Worm (Caenorhabditis elegans): ENCODE measurements around the gene otpl-8.
"Not testable (repeated sequence)": the region's sequence is repeated elsewhere in the genome, so short reads cannot be mapped to it uniquely, and the experiment has no call there.

Gene otpl-8

DNA sequence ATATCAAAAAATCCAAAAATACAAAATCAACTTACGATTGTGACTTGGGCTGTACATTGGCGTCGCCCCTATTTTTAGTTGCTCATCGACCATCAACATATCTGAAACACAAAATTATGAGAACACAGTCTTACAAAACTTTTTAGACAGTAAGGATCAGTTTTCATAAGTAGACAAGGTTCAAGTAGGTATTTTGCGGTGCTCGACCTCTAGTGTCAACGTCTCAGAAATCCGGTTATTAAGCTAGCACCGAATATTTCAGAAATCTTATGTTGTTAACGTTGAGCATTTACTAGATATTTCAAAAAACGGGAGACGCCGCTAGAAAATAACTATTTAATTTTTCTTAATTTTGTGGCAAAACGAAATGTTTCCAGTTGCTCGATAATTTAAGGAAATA is at the start of gene otpl-8:
Gene otpl-8 (minus strand): TSS at position 101 of the 400 bp plus-strand sequence.
- TF ChIP-seq unc-62 (GFP tag; optimal IDR thresholded peaks at IDR 0.05): no peak

DNA sequence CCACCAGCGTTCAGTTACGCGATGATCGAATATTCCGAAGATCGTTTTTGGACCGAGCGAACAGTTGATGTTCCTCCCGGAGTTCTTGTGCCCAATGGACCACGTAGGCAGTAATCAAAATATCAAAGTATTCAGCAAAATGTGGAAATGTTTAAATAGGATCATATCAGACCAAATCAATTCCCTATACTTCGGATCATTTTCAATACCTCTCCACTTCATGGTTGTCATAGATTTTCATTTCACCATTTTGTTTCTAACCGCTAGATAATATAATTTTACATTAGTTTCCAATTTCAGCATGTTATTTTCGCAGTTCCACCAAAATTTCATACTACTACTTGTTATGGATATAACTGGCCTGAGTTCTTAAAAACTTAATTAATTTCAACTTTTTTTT is 46.8 kb upstream of the otpl-8 start:
- no peak for TF ChIP-seq unc-62 (GFP tag; optimal IDR thresholded peaks at IDR 0.05)

DNA sequence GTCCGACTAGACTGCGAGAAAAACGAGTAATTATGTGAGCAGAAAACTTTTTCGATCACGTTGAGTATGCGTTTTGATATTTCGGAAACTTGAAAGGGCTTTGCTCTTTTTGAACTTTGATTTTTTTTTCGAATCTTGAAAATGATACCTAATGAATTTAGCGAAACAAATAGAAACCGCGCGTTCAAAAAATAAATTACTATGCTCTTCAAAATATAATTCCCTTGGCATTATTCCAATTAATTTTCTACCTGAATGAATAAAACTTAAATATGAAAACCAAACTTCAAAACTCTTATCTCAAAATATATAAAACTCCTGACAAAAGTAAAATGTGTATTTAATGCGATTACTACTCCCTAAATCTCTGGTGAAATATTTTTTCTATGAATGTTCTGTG is 44.5 kb upstream of the otpl-8 start, which contains the start of gene xtr-2:
Gene xtr-2 (plus strand): TSS at position 301 of the 400 bp plus-strand sequence.
- no peak for TF ChIP-seq unc-62 (GFP tag; optimal IDR thresholded peaks at IDR 0.05)

DNA sequence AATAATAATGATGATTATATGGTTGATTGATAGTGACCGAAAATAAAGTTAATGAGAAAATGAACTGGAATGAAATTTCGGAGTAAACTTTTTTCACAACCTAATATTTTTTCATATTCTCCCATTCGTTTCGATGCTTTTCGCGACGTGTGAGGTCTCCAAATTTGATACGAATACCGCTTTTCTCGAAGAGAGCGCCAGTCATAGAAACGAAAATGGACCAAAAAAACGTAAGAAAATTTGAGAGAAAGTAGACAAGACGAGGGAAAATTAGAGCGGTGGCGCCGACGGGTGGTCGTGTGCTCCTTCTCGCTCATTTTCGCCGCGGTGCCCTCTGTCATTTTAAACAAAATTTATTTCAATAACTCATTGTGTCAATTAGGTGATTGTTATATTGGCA is 43.7 kb upstream of the otpl-8 start:
- TF ChIP-seq unc-62 (GFP tag; optimal IDR thresholded peaks at IDR 0.05): no peak

DNA sequence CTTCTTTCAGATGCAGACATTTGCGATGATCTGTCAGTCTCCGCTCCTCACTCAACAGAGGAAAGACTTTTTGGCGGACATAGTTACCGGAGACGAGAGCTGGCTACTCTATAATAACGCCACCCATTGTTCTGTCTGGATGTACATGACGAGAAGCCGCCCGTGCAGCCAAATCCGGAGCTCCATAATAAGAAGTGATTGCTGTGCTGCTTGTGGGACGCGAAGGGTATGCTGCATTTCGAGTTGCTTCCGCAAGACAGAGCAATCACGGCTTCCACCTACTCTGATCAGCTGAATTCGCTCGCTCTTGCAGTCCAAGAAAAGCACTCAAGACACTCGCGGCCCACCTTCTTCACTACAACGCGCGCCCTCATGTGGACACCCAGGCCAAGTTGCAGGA is 43.0 kb upstream of the otpl-8 start:
- no peak for TF ChIP-seq unc-62 (GFP tag; optimal IDR thresholded peaks at IDR 0.05)

DNA sequence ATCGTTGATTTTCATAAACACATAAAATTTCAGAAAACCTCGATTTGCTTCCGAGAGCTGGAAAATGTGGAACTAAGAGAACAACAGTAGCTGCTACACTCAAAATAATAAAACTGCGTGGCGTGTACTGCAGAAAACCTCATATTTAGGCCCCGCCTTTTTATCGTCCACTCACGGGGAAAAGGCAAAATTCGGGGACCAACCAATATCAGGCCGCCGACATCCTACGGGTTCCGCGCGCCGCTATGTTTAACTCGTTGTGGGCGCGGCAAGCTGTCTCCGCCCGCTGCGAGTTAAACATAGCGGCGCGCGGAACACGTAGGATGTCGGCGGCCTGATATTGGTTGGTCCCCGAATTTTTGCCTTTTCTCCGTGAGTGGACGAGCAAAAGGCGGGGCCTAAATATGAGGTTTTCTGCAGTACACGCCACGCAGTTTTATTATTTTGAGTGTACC is 37.3 kb upstream of the otpl-8 start, which contains the start of gene F17A2.16:
Gene F17A2.16 (plus strand): TSS at position 405 of the 455 bp plus-strand sequence.
- not testable (repeated sequence) for TF ChIP-seq unc-62 (GFP tag; optimal IDR thresholded peaks at IDR 0.05)

DNA sequence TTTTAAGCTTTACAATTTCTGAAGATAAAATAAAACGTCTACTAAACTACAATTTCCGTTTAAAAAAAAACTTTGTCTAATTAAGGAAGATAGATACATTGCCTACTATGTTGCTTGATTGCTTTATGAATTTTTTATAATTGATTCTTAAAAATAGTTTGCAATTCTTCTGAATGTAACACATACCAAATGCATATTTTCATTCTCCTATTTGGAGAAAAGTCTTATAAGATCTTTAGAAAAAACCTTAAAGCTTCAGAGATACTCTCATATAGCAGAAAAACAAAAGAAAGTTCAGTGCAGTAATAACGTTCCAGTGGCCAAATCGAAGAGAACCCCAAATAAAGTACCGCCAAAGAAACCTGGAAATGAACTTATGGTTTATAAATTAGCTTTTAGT is 35.8 kb upstream of the otpl-8 start, which contains the start of gene phf-32:
Gene phf-32 (plus strand): TSS at position 301 of the 400 bp plus-strand sequence.
- TF ChIP-seq unc-62 (GFP tag; optimal IDR thresholded peaks at IDR 0.05): no peak

DNA sequence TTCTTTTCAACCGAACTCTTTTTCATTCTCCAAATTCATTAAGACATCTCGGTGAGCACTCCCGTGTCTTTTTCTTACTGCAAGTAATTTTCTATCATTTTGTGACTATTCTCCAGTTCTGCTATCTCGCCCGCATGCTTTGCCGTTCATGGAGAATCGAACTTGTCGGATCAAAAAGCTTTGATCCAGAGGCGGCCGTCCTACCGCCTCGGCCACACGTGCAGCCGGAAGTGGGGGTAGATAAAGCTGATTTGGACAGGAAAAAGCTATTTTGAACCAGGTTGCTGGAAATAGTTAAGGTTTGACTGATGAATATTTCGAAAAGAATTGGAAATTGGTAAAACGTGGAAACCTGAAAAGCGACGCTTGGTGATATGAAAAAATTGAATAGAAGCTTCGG is 33.5 kb upstream of the otpl-8 start:
- no peak for TF ChIP-seq unc-62 (GFP tag; optimal IDR thresholded peaks at IDR 0.05)

DNA sequence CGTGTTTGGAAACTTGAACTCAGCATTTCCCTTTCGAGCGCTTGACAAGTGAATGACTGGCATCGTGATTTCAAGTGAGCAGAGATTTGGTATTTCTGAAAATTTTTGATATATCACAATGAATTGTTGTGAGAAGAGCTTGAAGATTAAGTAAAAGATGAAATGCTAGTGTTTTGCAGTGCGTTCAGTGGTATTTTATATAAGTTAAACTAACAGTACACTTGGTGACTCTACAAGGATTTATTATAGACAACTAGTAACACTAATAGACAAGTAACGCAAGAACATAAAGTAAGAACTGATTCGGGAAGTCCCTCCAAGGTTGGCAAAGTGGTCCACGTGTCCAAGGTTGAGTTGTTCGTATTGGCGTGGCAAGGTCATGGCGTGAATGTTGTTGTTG is 32.0 kb upstream of the otpl-8 start, which contains the start of gene dot-1.3:
Gene dot-1.3 (minus strand): TSS at position 101 of the 400 bp plus-strand sequence.
- not testable (repeated sequence) for TF ChIP-seq unc-62 (GFP tag; optimal IDR thresholded peaks at IDR 0.05)

DNA sequence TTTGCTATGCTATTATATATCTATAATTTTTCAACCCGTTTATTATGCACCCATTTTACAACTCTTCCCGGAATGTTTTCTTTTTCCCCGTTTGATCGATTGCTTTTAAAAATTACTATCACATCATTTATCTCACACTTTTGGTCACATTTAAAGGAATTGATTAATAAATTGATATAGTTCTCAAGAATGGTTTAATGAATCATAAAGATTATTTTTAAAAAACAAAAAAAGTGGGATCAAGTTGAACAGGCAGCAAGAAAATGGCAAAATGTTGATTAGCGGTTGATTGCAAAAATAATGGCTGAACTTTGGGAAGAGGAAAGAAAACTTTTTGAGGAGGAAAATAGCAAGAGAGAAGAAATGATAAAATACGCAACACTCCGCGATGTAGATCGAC is 29.1 kb upstream of the otpl-8 start, which contains the start of gene W06D11.5:
Gene W06D11.5 (plus strand): TSS at position 301 of the 400 bp plus-strand sequence.
- TF ChIP-seq unc-62 (GFP tag; optimal IDR thresholded peaks at IDR 0.05): no peak

DNA sequence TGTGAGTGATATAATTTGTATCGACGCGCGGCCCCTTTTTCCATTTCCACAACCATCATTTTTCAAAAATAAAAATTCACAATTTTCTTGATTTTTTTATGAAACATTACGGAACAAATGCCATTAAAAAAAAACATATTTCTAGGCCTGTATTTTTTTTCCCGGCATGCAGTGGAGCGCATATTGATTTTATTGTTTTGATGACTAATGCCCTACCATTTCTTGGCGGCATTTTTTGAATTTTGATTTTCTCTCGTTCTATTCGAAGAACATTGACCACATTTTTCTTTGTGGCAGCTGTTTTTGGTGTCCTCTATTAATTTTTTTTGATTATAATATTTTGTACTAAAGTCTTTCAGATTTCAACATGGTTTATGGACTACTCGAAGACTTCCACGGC is 27.6 kb upstream of the otpl-8 start, which contains the start of gene W06D11.3:
Gene W06D11.3 (plus strand): TSS at position 360 of the 400 bp plus-strand sequence.
- no peak for TF ChIP-seq unc-62 (GFP tag; optimal IDR thresholded peaks at IDR 0.05)

DNA sequence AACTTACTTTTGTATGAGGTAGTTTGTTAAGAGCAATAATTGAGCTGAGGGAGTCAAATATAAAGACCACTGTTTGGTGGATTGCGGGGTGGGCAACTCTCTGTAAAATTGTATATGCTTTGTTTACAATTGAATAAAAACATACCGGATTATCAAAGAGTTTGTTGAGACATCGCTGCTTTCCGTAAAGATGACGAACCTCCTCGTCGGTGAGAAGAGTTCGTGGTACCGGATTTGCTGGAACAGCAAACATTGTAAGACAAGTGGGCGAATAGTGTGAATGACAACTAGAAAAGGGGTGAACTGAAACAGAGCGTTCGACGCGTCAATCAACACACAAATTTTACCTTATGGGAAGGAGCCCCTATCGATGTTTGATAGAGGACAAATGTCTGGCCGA is 25.7 kb upstream of the otpl-8 start, which contains the start of gene W06D11.2:
Gene W06D11.2 (minus strand): TSS at position 339 of the 400 bp plus-strand sequence.
- TF ChIP-seq unc-62 (GFP tag; optimal IDR thresholded peaks at IDR 0.05): no peak

DNA sequence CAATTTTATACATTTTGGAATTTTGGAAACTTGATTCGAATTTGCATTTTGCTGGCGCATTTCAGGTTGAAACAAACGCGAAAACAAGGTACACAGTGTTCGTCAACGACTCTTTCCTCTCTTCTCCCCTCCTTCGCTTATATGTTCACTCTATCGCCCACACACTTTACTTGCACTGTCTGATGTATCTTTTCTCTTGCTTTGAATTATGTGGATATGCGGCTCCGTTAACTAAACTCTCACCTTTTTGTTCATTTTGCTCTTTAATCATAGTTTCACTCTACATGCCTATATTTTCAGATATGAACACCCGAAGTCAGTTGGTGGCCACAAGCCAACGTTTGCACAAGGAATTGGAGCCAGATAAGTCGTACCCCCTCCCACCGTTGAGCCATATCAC is 23.5 kb upstream of the otpl-8 start, which contains the start of gene W06D11.1:
Gene W06D11.1 (plus strand): TSS at position 301 of the 400 bp plus-strand sequence.
- no peak for TF ChIP-seq unc-62 (GFP tag; optimal IDR thresholded peaks at IDR 0.05)

DNA sequence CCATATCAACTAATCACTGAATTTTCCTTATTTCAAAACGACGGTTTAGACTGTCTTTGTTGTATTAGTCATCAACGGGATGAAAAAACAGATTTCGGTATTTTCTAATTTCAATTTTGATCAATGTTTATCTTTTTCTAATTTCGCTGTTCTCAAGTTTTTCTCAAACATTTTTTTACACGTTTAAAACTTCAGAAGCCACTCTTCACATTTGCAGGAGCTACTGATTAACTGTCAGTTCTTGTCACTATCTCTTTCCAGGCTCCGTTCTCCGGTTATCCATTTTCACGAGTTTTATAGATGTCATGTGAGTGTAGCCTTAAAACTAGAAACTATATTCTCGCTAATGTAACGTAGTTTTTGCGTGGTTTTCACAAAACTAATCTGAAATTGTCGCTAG is 19.8 kb upstream of the otpl-8 start, which contains the start of gene C04B4.4:
Gene C04B4.4 (plus strand): TSS at position 301 of the 400 bp plus-strand sequence.
- TF ChIP-seq unc-62 (GFP tag; optimal IDR thresholded peaks at IDR 0.05): no peak

DNA sequence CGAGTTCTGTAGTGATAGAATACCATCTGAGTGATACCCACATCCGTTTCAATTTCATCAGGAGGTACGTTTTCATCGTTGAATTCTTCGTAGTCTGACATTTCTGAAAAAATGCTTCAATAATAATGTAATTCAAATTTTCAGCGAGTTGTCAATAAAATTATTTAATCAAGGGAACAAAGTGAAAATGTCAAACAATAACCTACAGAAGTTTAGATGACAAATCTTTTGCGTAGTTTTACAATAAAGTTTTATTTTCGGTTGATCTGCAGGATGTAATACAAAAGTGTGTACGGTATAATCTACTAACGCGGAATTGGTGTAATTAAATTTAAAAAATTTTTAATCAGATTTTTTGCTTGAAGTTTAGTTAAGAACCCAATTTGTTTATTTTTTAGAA is 17.5 kb upstream of the otpl-8 start, which contains the start of gene C04B4.5:
Gene C04B4.5 (minus strand): TSS at position 101 of the 400 bp plus-strand sequence.
- TF ChIP-seq unc-62 (GFP tag; optimal IDR thresholded peaks at IDR 0.05): no peak

DNA sequence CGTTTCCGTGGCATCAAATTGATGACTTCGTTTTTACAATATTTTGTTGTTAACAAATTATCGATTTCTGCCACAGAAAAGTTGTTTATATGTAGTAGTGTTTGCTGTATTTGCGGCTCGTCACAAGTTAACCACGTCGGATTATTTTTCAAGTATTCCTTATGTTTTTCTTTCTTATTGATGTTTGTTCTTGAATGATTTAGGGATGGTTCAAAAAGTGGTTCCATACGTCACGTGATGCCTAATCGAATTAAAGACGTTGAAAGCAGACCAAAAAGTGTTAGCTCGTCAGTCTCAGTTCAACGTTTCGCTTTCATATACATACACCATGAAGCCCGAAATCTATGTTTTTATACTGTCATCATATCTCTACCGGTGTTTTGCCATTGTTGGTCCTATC is 14.8 kb upstream of the otpl-8 start, which contains the start of gene lips-2:
Gene lips-2 (plus strand): TSS at position 301 of the 400 bp plus-strand sequence.
- TF ChIP-seq unc-62 (GFP tag; optimal IDR thresholded peaks at IDR 0.05): no peak

DNA sequence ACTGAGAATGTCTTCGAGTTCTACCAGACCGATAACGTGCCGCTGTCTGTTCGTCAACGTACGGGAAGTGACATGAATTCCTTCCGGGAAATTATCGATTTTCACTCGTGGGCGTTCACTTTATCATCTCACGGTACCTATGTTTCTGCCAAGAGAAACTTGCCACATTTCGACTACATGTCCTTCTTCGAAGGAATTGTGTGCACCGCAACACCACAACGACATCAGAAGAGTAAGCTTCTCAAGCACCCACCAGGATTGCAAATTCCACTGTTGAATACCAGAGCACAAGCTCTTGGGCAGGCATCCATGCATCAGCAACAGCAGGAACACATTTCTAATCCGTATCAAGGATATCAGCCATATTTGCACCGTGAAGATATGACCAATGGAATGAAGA is 13.4 kb upstream of the otpl-8 start:
- no peak for TF ChIP-seq unc-62 (GFP tag; optimal IDR thresholded peaks at IDR 0.05)
